Worm (Caenorhabditis elegans) whole organism, midembryonic: ENCODE data around the gene inpp-1.

ENCODE experiments used
- cog-1 ChIP-seq: sonication (generic microtip); optimal IDR thresholded peaks from 2 replicates; lab custom pipeline; 2016; ENCODE audit warnings: missing genetic modification characterization, missing compliant biosample characterization
- flt-1 ChIP-seq: fragments of 200-800 bp; sonication (Bioruptor generic); IDR thresholded peaks from 2 replicates; pipeline ENCODE4 v1.3.6; 2022; ENCODE audit warnings: missing genetic modification characterization, missing compliant biosample characterization
- klf-2 ChIP-seq: fragments of 200-800 bp; sonication (Bioruptor generic); conservative IDR thresholded peaks from 2 replicates; pipeline ENCODE4 v1.3.6; 2022; ENCODE audit warnings: missing genetic modification reagents, missing genetic modification characterization, missing compliant biosample characterization
- med-1 ChIP-seq: sonication (generic microtip); optimal IDR thresholded peaks from 2 replicates; lab custom pipeline; 2017; ENCODE audit warnings: missing genetic modification characterization, mild to moderate bottlenecking, missing compliant biosample characterization, antibody characterized with exemption, missing genetic modification reagents; ENCODE audit not compliant: insufficient read depth
- ref-1 ChIP-seq: fragments of 200-800 bp; sonication (Bioruptor generic); conservative IDR thresholded peaks from 2 replicates; pipeline ENCODE4 v1.3.6; 2022; ENCODE audit warnings: missing genetic modification reagents, missing genetic modification characterization, missing compliant biosample characterization
- tab-1 ChIP-seq: fragments of 200-800 bp; sonication (Bioruptor generic); IDR thresholded peaks from 2 replicates; pipeline ENCODE4 v1.3.6; 2022; ENCODE audit warnings: missing genetic modification characterization, missing compliant biosample characterization
- ztf-23 ChIP-seq: fragments of 200-800 bp; sonication (Bioruptor generic); IDR thresholded peaks from 2 replicates; pipeline ENCODE4 v1.3.6; 2022; ENCODE audit warnings: missing genetic modification reagents, missing genetic modification characterization, missing compliant biosample characterization
- ztf-29 ChIP-seq: fragments of 200-800 bp; sonication (Bioruptor generic); IDR thresholded peaks from 2 replicates; pipeline ENCODE4 v1.3.6; 2022; ENCODE audit warnings: missing genetic modification reagents, missing genetic modification characterization, missing compliant biosample characterization

ce11 chrIV:10744475-10744874 lies 29.2 kb downstream of the inpp-1 start, which contains the start of gene T25B9.3:
- TF ChIP-seq tab-1 (GFP tag; lab: Robert Waterston, UW) (no peak), cog-1 (tag; lab: Kevin White, UChicago) (no peak), ref-1 (no peak), ztf-23 (GFP tag; lab: Robert Waterston, UW) (no peak), klf-2 (GFP tag; lab: Robert Waterston, UW) (no peak), ztf-29 (no peak), med-1 (no peak), flt-1 (GFP tag; lab: Robert Waterston, UW) (no peak)
